Worm (Caenorhabditis elegans) whole organism, L3 larva: ENCODE results near the gene acr-3.

ENCODE experiments used
- R02D3.7 ChIP-seq: fragments of 150-350 bp; optimal IDR thresholded peaks from 2 replicates; lab custom pipeline; 2014; ENCODE audit warnings: missing biosample characterization, missing genetic modification characterization
- ZK546.5 ChIP-seq: sonication (generic microtip); optimal IDR thresholded peaks from 2 replicates; lab custom pipeline; 2017; ENCODE audit warnings: missing biosample characterization, missing genetic modification characterization
- aly-2 ChIP-seq: fragments of 150-350 bp; optimal IDR thresholded peaks from 2 replicates; lab custom pipeline; 2014; ENCODE audit warnings: missing biosample characterization, missing genetic modification characterization
- ama-1 ChIP-seq: fragments of 150-350 bp; optimal IDR thresholded peaks from 2 replicates; lab custom pipeline; 2018
- ceh-16 ChIP-seq: sonication (generic microtip); optimal IDR thresholded peaks from 2 replicates; lab custom pipeline; 2017; ENCODE audit warnings: missing biosample characterization, missing genetic modification characterization
- ceh-28 ChIP-seq: fragments of 150-350 bp; optimal IDR thresholded peaks from 2 replicates; lab custom pipeline; 2014; ENCODE audit warnings: missing biosample characterization, missing genetic modification reagents, missing genetic modification characterization
- ceh-82 ChIP-seq: fragments of 150-350 bp; optimal IDR thresholded peaks from 2 replicates; lab custom pipeline; 2014; ENCODE audit warnings: missing biosample characterization, missing genetic modification characterization
- ceh-9 ChIP-seq: sonication (generic microtip); optimal IDR thresholded peaks from 2 replicates; lab custom pipeline; 2018; ENCODE audit warnings: missing biosample characterization, missing genetic modification characterization
- daf-12 ChIP-seq: fragments of 150-350 bp; optimal IDR thresholded peaks from 2 replicates; lab custom pipeline; 2014; ENCODE audit warnings: missing biosample characterization, missing genetic modification reagents, missing genetic modification characterization
- egl-27 ChIP-seq: sonication (generic microtip); optimal IDR thresholded peaks from 4 replicates; lab custom pipeline; 2017; ENCODE audit warnings: missing biosample characterization, missing genetic modification reagents, missing genetic modification characterization
- egl-5 ChIP-seq: fragments of 150-350 bp; optimal IDR thresholded peaks from 2 replicates; lab custom pipeline; 2017; ENCODE audit warnings: missing biosample characterization, missing genetic modification reagents, missing genetic modification characterization, inconsistent platforms
- elt-1 ChIP-seq: fragments of 150-350 bp; optimal IDR thresholded peaks from 2 replicates; lab custom pipeline; 2014; ENCODE audit warnings: missing biosample characterization, missing genetic modification characterization
- elt-2 ChIP-seq: sonication (generic microtip); optimal IDR thresholded peaks from 2 replicates; lab custom pipeline; 2016; ENCODE audit warnings: missing genetic modification reagents, mild to moderate bottlenecking, missing genetic modification characterization, missing compliant biosample characterization
- elt-3 ChIP-seq, 3 experiments: fragments of 150-350 bp in 1 of 3; sonication (generic microtip) in 2 of 3; optimal IDR thresholded peaks; 2 replicates in 2 of 3; 4 replicates in 1 of 3; lab custom pipeline; 2014 to 2017; ENCODE audit warnings: missing biosample characterization in 3 of 3, missing genetic modification characterization in 3 of 3
- eor-1 ChIP-seq, 2 experiments: fragments of 150-350 bp; optimal IDR thresholded peaks; 2 replicates each; lab custom pipeline; 2014 to 2018; ENCODE audit warnings: missing biosample characterization in 2 of 2, missing genetic modification characterization in 2 of 2
- fkh-10 ChIP-seq: sonication (generic microtip); optimal IDR thresholded peaks from 2 replicates; lab custom pipeline; 2017; ENCODE audit warnings: missing biosample characterization, missing genetic modification reagents, missing genetic modification characterization
- fkh-2 ChIP-seq: fragments of 150-350 bp; optimal IDR thresholded peaks from 2 replicates; lab custom pipeline; 2014; ENCODE audit warnings: missing biosample characterization, missing genetic modification reagents, missing genetic modification characterization
- fos-1 ChIP-seq: fragments of 150-350 bp; optimal IDR thresholded peaks from 2 replicates; lab custom pipeline; 2014; ENCODE audit warnings: missing biosample characterization, missing genetic modification characterization
- hmg-11 ChIP-seq: sonication (generic microtip); optimal IDR thresholded peaks from 2 replicates; lab custom pipeline; 2016; ENCODE audit warnings: missing genetic modification characterization, missing compliant biosample characterization
- jun-1 ChIP-seq: fragments of 150-350 bp; optimal IDR thresholded peaks from 2 replicates; lab custom pipeline; 2014; ENCODE audit warnings: missing biosample characterization, missing genetic modification reagents, missing genetic modification characterization
- lin-15B ChIP-seq: fragments of 150-350 bp; optimal IDR thresholded peaks from 2 replicates; lab custom pipeline; 2014; ENCODE audit warnings: missing biosample characterization, missing genetic modification characterization
- lin-39 ChIP-seq: fragments of 150-350 bp; optimal IDR thresholded peaks from 2 replicates; lab custom pipeline; 2018; ENCODE audit warnings: missing biosample characterization, missing genetic modification reagents, missing genetic modification characterization
- lsy-12 ChIP-seq: sonication (generic microtip); optimal IDR thresholded peaks from 2 replicates; lab custom pipeline; 2016; ENCODE audit warnings: mild to moderate bottlenecking, missing genetic modification characterization, missing compliant biosample characterization
- mdl-1 ChIP-seq: fragments of 150-350 bp; optimal IDR thresholded peaks from 2 replicates; lab custom pipeline; 2014; ENCODE audit warnings: missing biosample characterization, missing genetic modification characterization
- mml-1 ChIP-seq: fragments of 150-350 bp; sonication (generic microtip); optimal IDR thresholded peaks from 3 replicates; lab custom pipeline; 2014; ENCODE audit warnings: missing biosample characterization, missing genetic modification characterization
- nfya-1 ChIP-seq: sonication (generic microtip); optimal IDR thresholded peaks from 2 replicates; lab custom pipeline; 2017; ENCODE audit warnings: missing genetic modification characterization, mild to moderate bottlenecking, missing compliant biosample characterization, antibody characterized with exemption, moderate library complexity; ENCODE audit not compliant: insufficient read depth
- nhr-11 ChIP-seq: fragments of 150-350 bp; optimal IDR thresholded peaks from 2 replicates; lab custom pipeline; 2014; ENCODE audit warnings: missing biosample characterization, missing genetic modification characterization
- nhr-12 ChIP-seq: fragments of 150-350 bp; optimal IDR thresholded peaks from 2 replicates; lab custom pipeline; 2014; ENCODE audit warnings: missing biosample characterization, missing genetic modification characterization
- nhr-23 ChIP-seq: fragments of 150-350 bp; optimal IDR thresholded peaks from 2 replicates; lab custom pipeline; 2014; ENCODE audit warnings: missing biosample characterization, missing genetic modification reagents, missing genetic modification characterization
- nhr-237 ChIP-seq: fragments of 150-350 bp; optimal IDR thresholded peaks from 2 replicates; lab custom pipeline; 2014; ENCODE audit warnings: missing biosample characterization, missing genetic modification characterization
- nhr-25 ChIP-seq: sonication (generic microtip); optimal IDR thresholded peaks from 2 replicates; lab custom pipeline; 2017; ENCODE audit warnings: missing biosample characterization, missing genetic modification characterization
- nhr-28 ChIP-seq: fragments of 150-350 bp; optimal IDR thresholded peaks from 2 replicates; lab custom pipeline; 2014; ENCODE audit warnings: missing biosample characterization, missing genetic modification characterization
- nhr-43 ChIP-seq: sonication (generic microtip); optimal IDR thresholded peaks from 2 replicates; lab custom pipeline; 2016; ENCODE audit warnings: mild to moderate bottlenecking, missing genetic modification characterization, missing compliant biosample characterization; ENCODE audit not compliant: poor library complexity, severe bottlenecking
- nhr-67 ChIP-seq: fragments of 150-350 bp; optimal IDR thresholded peaks from 2 replicates; lab custom pipeline; 2014; ENCODE audit warnings: missing biosample characterization, missing genetic modification characterization
- nhr-76 ChIP-seq: fragments of 150-350 bp; sonication (generic microtip); optimal IDR thresholded peaks from 5 replicates; lab custom pipeline; 2014; ENCODE audit warnings: missing biosample characterization, missing genetic modification characterization
- nhr-77 ChIP-seq: fragments of 150-350 bp; optimal IDR thresholded peaks from 2 replicates; lab custom pipeline; 2014; ENCODE audit warnings: missing biosample characterization, missing genetic modification characterization
- pha-4 ChIP-seq: fragments of 150-350 bp; optimal IDR thresholded peaks from 2 replicates; lab custom pipeline; 2014; ENCODE audit warnings: missing biosample characterization, missing genetic modification reagents, missing genetic modification characterization
- pqm-1 ChIP-seq: fragments of 150-350 bp; optimal IDR thresholded peaks from 2 replicates; lab custom pipeline; 2017; ENCODE audit warnings: missing biosample characterization, missing genetic modification characterization, inconsistent platforms
- sea-2 ChIP-seq: fragments of 150-350 bp; sonication (generic microtip); optimal IDR thresholded peaks from 4 replicates; lab custom pipeline; 2014; ENCODE audit warnings: missing biosample characterization, missing genetic modification reagents, missing genetic modification characterization
- skn-1 ChIP-seq: fragments of 150-350 bp; optimal IDR thresholded peaks from 2 replicates; lab custom pipeline; 2014; ENCODE audit warnings: missing biosample characterization, missing genetic modification characterization
- snpc-4 ChIP-seq: fragments of 150-350 bp; optimal IDR thresholded peaks from 2 replicates; lab custom pipeline; 2014; ENCODE audit warnings: missing biosample characterization, missing genetic modification characterization
- tbx-2 ChIP-seq: sonication (generic microtip); optimal IDR thresholded peaks from 2 replicates; lab custom pipeline; 2016; ENCODE audit warnings: mild to moderate bottlenecking, missing genetic modification characterization, missing compliant biosample characterization
- unc-39 ChIP-seq: sonication (generic microtip); optimal IDR thresholded peaks from 4 replicates; lab custom pipeline; 2017; ENCODE audit warnings: missing biosample characterization, missing genetic modification characterization
- unc-62 ChIP-seq: fragments of 150-350 bp; sonication (generic microtip); optimal IDR thresholded peaks from 4 replicates; lab custom pipeline; 2014; ENCODE audit warnings: missing biosample characterization, missing genetic modification reagents, missing genetic modification characterization
- zag-1 ChIP-seq: fragments of 150-350 bp; optimal IDR thresholded peaks from 2 replicates; lab custom pipeline; 2014; ENCODE audit warnings: missing biosample characterization, missing genetic modification characterization
- ztf-11 ChIP-seq: fragments of 150-350 bp; optimal IDR thresholded peaks from 2 replicates; lab custom pipeline; 2014; ENCODE audit warnings: missing biosample characterization, missing genetic modification characterization
- ztf-4 ChIP-seq: fragments of 150-350 bp; optimal IDR thresholded peaks from 2 replicates; lab custom pipeline; 2014; ENCODE audit warnings: missing biosample characterization, missing genetic modification characterization

Gene acr-3

ce11 chrX:6745515-6745914, 36.2 kb downstream of the acr-3 start:
- peak; percentile 37 for TF ChIP-seq ceh-28 (tag; lab: Kevin White, UChicago)
- TF ChIP-seq elt-1: no peak
- TF ChIP-seq egl-5 (tag; lab: Kevin White, UChicago): peak; percentile 34
- TF ChIP-seq nhr-67 (tag; lab: Kevin White, UChicago): no peak
- peak; percentile 71 for TF ChIP-seq ama-1 (lab: Kevin White, UChicago)
- peak; percentile 27 for TF ChIP-seq nhr-23 (tag; lab: Kevin White, UChicago)
- peak; percentile 64 for TF ChIP-seq mml-1 (tag; lab: Kevin White, UChicago)
- TF ChIP-seq mdl-1: peak; percentile 83
- TF ChIP-seq, all 47 proteins: peak for 6

- TF ChIP-seq nhr-25 (tag; lab: Kevin White, UChicago) (no peak), pqm-1 (tag; lab: Kevin White, UChicago) (no peak), nhr-43 (tag; lab: Kevin White, UChicago) (peak; percentile 7), ama-1 (lab: Kevin White, UChicago) (peak; percentile 47), mdl-1 (peak; percentile 75), snpc-4 (tag; lab: Kevin White, UChicago) (no peak), pha-4 (tag; lab: Kevin White, UChicago) (peak; percentile 51)
- TF ChIP-seq, all 47 proteins: peak for 4
Measured at ce11 chrX:6746849-6747248, 37.5 kb downstream of the acr-3 start.

- no peak for TF ChIP-seq egl-5 (tag; lab: Kevin White, UChicago)
- no peak for TF ChIP-seq tbx-2 (tag; lab: Kevin White, UChicago)
- TF ChIP-seq elt-1: no peak
- TF ChIP-seq zag-1 (tag; lab: Kevin White, UChicago): no peak
- TF ChIP-seq nfya-1 (tag; lab: Kevin White, UChicago): peak; percentile 30
- no peak for TF ChIP-seq aly-2 (tag; lab: Kevin White, UChicago)
- peak in 1 of 3 experiments; percentile 14 for TF ChIP-seq elt-3 (tag; optimal IDR thresholded peaks at IDR 0.05; lab: Kevin White, UChicago)
- TF ChIP-seq mml-1 (tag; lab: Kevin White, UChicago): no peak
- TF ChIP-seq R02D3.7 (tag; lab: Kevin White, UChicago): no peak
- TF ChIP-seq eor-1 (tag; optimal IDR thresholded peaks at IDR 0.05; lab: Kevin White, UChicago): no peak
- no peak for TF ChIP-seq ceh-16 (tag; lab: Kevin White, UChicago)
- TF ChIP-seq hmg-11 (tag; lab: Kevin White, UChicago): no peak
- no peak for TF ChIP-seq ceh-28 (tag; lab: Kevin White, UChicago)
- TF ChIP-seq daf-12 (tag; lab: Kevin White, UChicago): no peak
- no peak for TF ChIP-seq egl-27 (tag; lab: Kevin White, UChicago)
- no peak for TF ChIP-seq unc-62 (GFP tag; lab: Kevin White, UChicago)
- TF ChIP-seq ztf-4: no peak
- TF ChIP-seq ZK546.5 (tag; lab: Kevin White, UChicago): no peak
- peak; percentile 21 for TF ChIP-seq skn-1 (tag; lab: Kevin White, UChicago)
- TF ChIP-seq pqm-1 (tag; lab: Kevin White, UChicago): peak; percentile 95
- TF ChIP-seq sea-2 (GFP tag; lab: Kevin White, UChicago): no peak
- TF ChIP-seq mdl-1: peak; percentile 83
- TF ChIP-seq nhr-67 (tag; lab: Kevin White, UChicago): no peak
- TF ChIP-seq nhr-237: no peak
- TF ChIP-seq nhr-76: no peak
- TF ChIP-seq pha-4 (tag; lab: Kevin White, UChicago): peak; percentile 96
- TF ChIP-seq snpc-4 (tag; lab: Kevin White, UChicago): no peak
- no peak for TF ChIP-seq ztf-11
- no peak for TF ChIP-seq fkh-2 (tag; lab: Kevin White, UChicago)
- no peak for TF ChIP-seq lin-15B (tag; lab: Kevin White, UChicago)
- TF ChIP-seq nhr-28: no peak
- peak; percentile 68 for TF ChIP-seq nhr-23 (tag; lab: Kevin White, UChicago)
- TF ChIP-seq elt-2 (tag; lab: Kevin White, UChicago): peak; percentile 78
- TF ChIP-seq lin-39 (tag; lab: Kevin White, UChicago): no peak
- peak; percentile 86 for TF ChIP-seq jun-1 (tag; lab: Kevin White, UChicago)
- TF ChIP-seq ceh-82: no peak
- TF ChIP-seq unc-39 (tag; lab: Kevin White, UChicago): no peak
- no peak for TF ChIP-seq fkh-10 (GFP tag; lab: Kevin White, UChicago)
- TF ChIP-seq nhr-77 (tag; lab: Kevin White, UChicago): no peak
- no peak for TF ChIP-seq nhr-12 (tag; lab: Kevin White, UChicago)
- no peak for TF ChIP-seq ceh-9
- no peak for TF ChIP-seq nhr-11 (tag; lab: Kevin White, UChicago)
- peak; percentile 80 for TF ChIP-seq fos-1 (tag; lab: Kevin White, UChicago)
- peak; percentile 34 for TF ChIP-seq nhr-25 (tag; lab: Kevin White, UChicago)
- TF ChIP-seq lsy-12 (tag; lab: Kevin White, UChicago): no peak
- TF ChIP-seq ama-1 (lab: Kevin White, UChicago): no peak
- peak; percentile 35 for TF ChIP-seq nhr-43 (tag; lab: Kevin White, UChicago)
- TF ChIP-seq, all 47 proteins: peak for 12
Measured at ce11 chrX:6747906-6748356, 38.6 kb downstream of the acr-3 start.
